Worm (Caenorhabditis elegans) whole organism, L1 larva: ENCODE measurements around the gene ZK856.6.

Experiments
- C04F5.9 ChIP-seq: sonication (generic microtip); optimal IDR thresholded peaks from 2 replicates; lab custom pipeline; 2016; ENCODE audit warnings: missing genetic modification characterization, missing compliant biosample characterization
- Y116A8C.19 ChIP-seq: sonication (generic microtip); optimal IDR thresholded peaks from 2 replicates; lab custom pipeline; 2016; ENCODE audit warnings: missing compliant biosample characterization, missing genetic modification characterization, borderline replicate concordance
- nhr-237 ChIP-seq: fragments of 150-350 bp; optimal IDR thresholded peaks from 2 replicates; lab custom pipeline; 2014; ENCODE audit warnings: missing biosample characterization, missing genetic modification characterization
- nhr-77 ChIP-seq: fragments of 150-350 bp; optimal IDR thresholded peaks from 2 replicates; lab custom pipeline; 2014; ENCODE audit warnings: missing biosample characterization, missing genetic modification characterization
- skn-1 ChIP-seq: fragments of 150-350 bp; optimal IDR thresholded peaks from 2 replicates; lab custom pipeline; 2014; ENCODE audit warnings: missing biosample characterization, missing genetic modification characterization
- zag-1 ChIP-seq: fragments of 150-350 bp; optimal IDR thresholded peaks from 2 replicates; lab custom pipeline; 2014; ENCODE audit warnings: missing biosample characterization, missing genetic modification characterization

DNA sequence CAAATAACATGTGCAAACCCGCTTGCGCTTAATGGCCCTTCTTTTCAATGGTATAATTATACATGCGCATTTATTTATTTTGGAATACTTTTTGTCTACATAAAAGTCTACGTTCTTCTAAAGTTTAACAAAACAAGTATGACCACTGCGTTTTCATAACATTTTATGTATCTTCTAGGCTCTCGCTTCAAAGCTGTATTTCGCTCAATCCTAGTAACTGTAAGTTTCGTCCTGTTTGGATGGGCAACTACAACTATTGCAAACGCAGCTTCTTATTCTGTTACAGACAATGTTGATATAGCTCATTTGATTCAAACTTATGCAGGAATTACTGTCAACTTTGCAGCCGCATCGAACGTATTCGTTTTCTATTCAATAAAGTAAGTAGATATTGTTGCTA is 48.8 kb upstream of the ZK856.6 start, which contains the start of gene srsx-27:
- TF ChIP-seq Y116A8C.19 (no peak), nhr-237 (no peak), nhr-77 (tag; lab: Kevin White, UChicago) (no peak), zag-1 (no peak), C04F5.9 (tag; lab: Kevin White, UChicago) (no peak), skn-1 (tag; lab: Kevin White, UChicago) (no peak)
